Worm (Caenorhabditis elegans) whole organism, L3 larva: ENCODE measurements around the gene str-141.

Source experiments
- R02D3.7 ChIP-seq: fragments of 150-350 bp; optimal IDR thresholded peaks from 2 replicates; lab custom pipeline; 2014; ENCODE audit warnings: missing biosample characterization, missing genetic modification characterization
- ZK546.5 ChIP-seq: sonication (generic microtip); optimal IDR thresholded peaks from 2 replicates; lab custom pipeline; 2017; ENCODE audit warnings: missing biosample characterization, missing genetic modification characterization
- aly-2 ChIP-seq: fragments of 150-350 bp; optimal IDR thresholded peaks from 2 replicates; lab custom pipeline; 2014; ENCODE audit warnings: missing biosample characterization, missing genetic modification characterization
- ceh-16 ChIP-seq: sonication (generic microtip); optimal IDR thresholded peaks from 2 replicates; lab custom pipeline; 2017; ENCODE audit warnings: missing biosample characterization, missing genetic modification characterization
- ceh-82 ChIP-seq: fragments of 150-350 bp; optimal IDR thresholded peaks from 2 replicates; lab custom pipeline; 2014; ENCODE audit warnings: missing biosample characterization, missing genetic modification characterization
- ceh-9 ChIP-seq: sonication (generic microtip); optimal IDR thresholded peaks from 2 replicates; lab custom pipeline; 2018; ENCODE audit warnings: missing biosample characterization, missing genetic modification characterization
- daf-12 ChIP-seq: fragments of 150-350 bp; optimal IDR thresholded peaks from 2 replicates; lab custom pipeline; 2014; ENCODE audit warnings: missing biosample characterization, missing genetic modification reagents, missing genetic modification characterization
- egl-27 ChIP-seq: sonication (generic microtip); optimal IDR thresholded peaks from 4 replicates; lab custom pipeline; 2017; ENCODE audit warnings: missing biosample characterization, missing genetic modification reagents, missing genetic modification characterization
- elt-2 ChIP-seq: sonication (generic microtip); optimal IDR thresholded peaks from 2 replicates; lab custom pipeline; 2016; ENCODE audit warnings: missing genetic modification reagents, mild to moderate bottlenecking, missing genetic modification characterization, missing compliant biosample characterization
- elt-3 ChIP-seq, 3 experiments: fragments of 150-350 bp in 1 of 3; sonication (generic microtip) in 2 of 3; optimal IDR thresholded peaks; 2 replicates in 2 of 3; 4 replicates in 1 of 3; lab custom pipeline; 2014 to 2017; ENCODE audit warnings: missing biosample characterization in 3 of 3, missing genetic modification characterization in 3 of 3
- eor-1 ChIP-seq, 2 experiments: fragments of 150-350 bp; optimal IDR thresholded peaks; 2 replicates each; lab custom pipeline; 2014 to 2018; ENCODE audit warnings: missing biosample characterization in 2 of 2, missing genetic modification characterization in 2 of 2
- jun-1 ChIP-seq: fragments of 150-350 bp; optimal IDR thresholded peaks from 2 replicates; lab custom pipeline; 2014; ENCODE audit warnings: missing biosample characterization, missing genetic modification reagents, missing genetic modification characterization
- lin-15B ChIP-seq: fragments of 150-350 bp; optimal IDR thresholded peaks from 2 replicates; lab custom pipeline; 2014; ENCODE audit warnings: missing biosample characterization, missing genetic modification characterization
- lin-39 ChIP-seq: fragments of 150-350 bp; optimal IDR thresholded peaks from 2 replicates; lab custom pipeline; 2018; ENCODE audit warnings: missing biosample characterization, missing genetic modification reagents, missing genetic modification characterization
- lsy-12 ChIP-seq: sonication (generic microtip); optimal IDR thresholded peaks from 2 replicates; lab custom pipeline; 2016; ENCODE audit warnings: mild to moderate bottlenecking, missing genetic modification characterization, missing compliant biosample characterization
- mdl-1 ChIP-seq: fragments of 150-350 bp; optimal IDR thresholded peaks from 2 replicates; lab custom pipeline; 2014; ENCODE audit warnings: missing biosample characterization, missing genetic modification characterization
- mml-1 ChIP-seq: fragments of 150-350 bp; sonication (generic microtip); optimal IDR thresholded peaks from 3 replicates; lab custom pipeline; 2014; ENCODE audit warnings: missing biosample characterization, missing genetic modification characterization
- nhr-12 ChIP-seq: fragments of 150-350 bp; optimal IDR thresholded peaks from 2 replicates; lab custom pipeline; 2014; ENCODE audit warnings: missing biosample characterization, missing genetic modification characterization
- nhr-237 ChIP-seq: fragments of 150-350 bp; optimal IDR thresholded peaks from 2 replicates; lab custom pipeline; 2014; ENCODE audit warnings: missing biosample characterization, missing genetic modification characterization
- nhr-25 ChIP-seq: sonication (generic microtip); optimal IDR thresholded peaks from 2 replicates; lab custom pipeline; 2017; ENCODE audit warnings: missing biosample characterization, missing genetic modification characterization
- nhr-28 ChIP-seq: fragments of 150-350 bp; optimal IDR thresholded peaks from 2 replicates; lab custom pipeline; 2014; ENCODE audit warnings: missing biosample characterization, missing genetic modification characterization
- nhr-67 ChIP-seq: fragments of 150-350 bp; optimal IDR thresholded peaks from 2 replicates; lab custom pipeline; 2014; ENCODE audit warnings: missing biosample characterization, missing genetic modification characterization
- nhr-76 ChIP-seq: fragments of 150-350 bp; sonication (generic microtip); optimal IDR thresholded peaks from 5 replicates; lab custom pipeline; 2014; ENCODE audit warnings: missing biosample characterization, missing genetic modification characterization
- sea-2 ChIP-seq: fragments of 150-350 bp; sonication (generic microtip); optimal IDR thresholded peaks from 4 replicates; lab custom pipeline; 2014; ENCODE audit warnings: missing biosample characterization, missing genetic modification reagents, missing genetic modification characterization
- skn-1 ChIP-seq: fragments of 150-350 bp; optimal IDR thresholded peaks from 2 replicates; lab custom pipeline; 2014; ENCODE audit warnings: missing biosample characterization, missing genetic modification characterization
- snpc-4 ChIP-seq: fragments of 150-350 bp; optimal IDR thresholded peaks from 2 replicates; lab custom pipeline; 2014; ENCODE audit warnings: missing biosample characterization, missing genetic modification characterization
- tbx-2 ChIP-seq: sonication (generic microtip); optimal IDR thresholded peaks from 2 replicates; lab custom pipeline; 2016; ENCODE audit warnings: mild to moderate bottlenecking, missing genetic modification characterization, missing compliant biosample characterization
- unc-39 ChIP-seq: sonication (generic microtip); optimal IDR thresholded peaks from 4 replicates; lab custom pipeline; 2017; ENCODE audit warnings: missing biosample characterization, missing genetic modification characterization
- unc-62 ChIP-seq: fragments of 150-350 bp; sonication (generic microtip); optimal IDR thresholded peaks from 4 replicates; lab custom pipeline; 2014; ENCODE audit warnings: missing biosample characterization, missing genetic modification reagents, missing genetic modification characterization
- ztf-11 ChIP-seq: fragments of 150-350 bp; optimal IDR thresholded peaks from 2 replicates; lab custom pipeline; 2014; ENCODE audit warnings: missing biosample characterization, missing genetic modification characterization
- ztf-4 ChIP-seq: fragments of 150-350 bp; optimal IDR thresholded peaks from 2 replicates; lab custom pipeline; 2014; ENCODE audit warnings: missing biosample characterization, missing genetic modification characterization

str-141 gene

ce11 chrV:11323720-11324119 is at the start of gene str-141:
Gene str-141 (minus strand): TSS chrV:11323820.
- TF ChIP-seq egl-27 (no peak), nhr-76 (tag; lab: Kevin White, UChicago) (no peak), unc-39 (tag; lab: Kevin White, UChicago) (no peak)
- TF ChIP-seq, all 47 proteins: peak for 0

ce11 chrV:11372284-11372878 is 48.8 kb upstream of the str-141 start:
- TF ChIP-seq ceh-9: no peak
- TF ChIP-seq mml-1: no peak
- TF ChIP-seq lin-15B (tag; lab: Kevin White, UChicago): no peak
- TF ChIP-seq nhr-237 (tag; lab: Kevin White, UChicago): no peak
- TF ChIP-seq nhr-25 (tag; lab: Kevin White, UChicago): no peak
- TF ChIP-seq daf-12 (tag; lab: Kevin White, UChicago): no peak
- no peak for TF ChIP-seq nhr-28

- no peak for TF ChIP-seq nhr-67 (tag; lab: Kevin White, UChicago)
- no peak for TF ChIP-seq jun-1 (tag; lab: Kevin White, UChicago)
- no peak for TF ChIP-seq R02D3.7
- TF ChIP-seq ztf-11: no peak
- no peak for TF ChIP-seq tbx-2 (tag; lab: Kevin White, UChicago)
- no peak for TF ChIP-seq sea-2 (GFP tag; lab: Kevin White, UChicago)
- TF ChIP-seq ZK546.5 (tag; lab: Kevin White, UChicago): no peak
- TF ChIP-seq lsy-12 (tag; lab: Kevin White, UChicago): no peak
- TF ChIP-seq eor-1 (tag; optimal IDR thresholded peaks at IDR 0.05; lab: Kevin White, UChicago): no peak
- no peak for TF ChIP-seq ceh-9
- TF ChIP-seq egl-27: no peak
- TF ChIP-seq skn-1: no peak
- TF ChIP-seq aly-2 (tag; lab: Kevin White, UChicago): no peak
- TF ChIP-seq nhr-25 (tag; lab: Kevin White, UChicago): no peak
- TF ChIP-seq elt-2: no peak
Observed at ce11 chrV:11366129-11366528, 42.5 kb upstream of the str-141 start, which contains the start of gene dop-5. Gene dop-5 (minus strand): TSS chrV:11366229.

ce11 chrV:11363575-11363974 is 40.0 kb upstream of the str-141 start:
- no peak for TF ChIP-seq R02D3.7
- no peak for TF ChIP-seq ceh-82 (tag; lab: Kevin White, UChicago)
- TF ChIP-seq daf-12 (tag; lab: Kevin White, UChicago): no peak
- no peak for TF ChIP-seq elt-3 (tag; optimal IDR thresholded peaks at IDR 0.05; lab: Kevin White, UChicago)
- no peak for TF ChIP-seq lin-15B (tag; lab: Kevin White, UChicago)
- no peak for TF ChIP-seq mml-1
- TF ChIP-seq tbx-2 (tag; lab: Kevin White, UChicago): no peak
- TF ChIP-seq unc-62 (GFP tag; lab: Kevin White, UChicago): no peak
- TF ChIP-seq ceh-9: no peak
- TF ChIP-seq nhr-28: no peak
- TF ChIP-seq unc-39 (tag; lab: Kevin White, UChicago): no peak
- TF ChIP-seq nhr-237 (tag; lab: Kevin White, UChicago): no peak

ce11 chrV:11354264-11354663 is 30.6 kb upstream of the str-141 start:
- TF ChIP-seq ztf-4 (no peak), nhr-12 (no peak), ztf-11 (no peak), nhr-237 (tag; lab: Kevin White, UChicago) (no peak), mdl-1 (no peak), lin-39 (tag; lab: Kevin White, UChicago) (no peak), skn-1 (no peak), snpc-4 (tag; lab: Kevin White, UChicago) (no peak)
- TF ChIP-seq, all 47 proteins: peak for 0

- TF ChIP-seq nhr-28 (no peak), elt-2 (no peak), lin-39 (tag; lab: Kevin White, UChicago) (no peak), tbx-2 (tag; lab: Kevin White, UChicago) (no peak), lin-15B (tag; lab: Kevin White, UChicago) (no peak), skn-1 (no peak), sea-2 (GFP tag; lab: Kevin White, UChicago) (no peak), elt-3 (tag; optimal IDR thresholded peaks at IDR 0.05; lab: Kevin White, UChicago) (no peak), ceh-82 (tag; lab: Kevin White, UChicago) (no peak), ztf-4 (no peak), ceh-9 (no peak), ztf-11 (no peak), ceh-16 (no peak)
Observed at ce11 chrV:11352893-11353292, 29.3 kb upstream of the str-141 start, which contains the start of gene npr-25. Gene npr-25 (minus strand): TSS chrV:11352993.
